Worm (Caenorhabditis elegans) whole organism, L4 larva: Measurements from ENCODE around the gene T07F10.5.

Experiments
- F49E8.2 ChIP-seq: sonication (generic microtip); optimal IDR thresholded peaks from 2 replicates; lab custom pipeline; 2016; ENCODE audit warnings: missing compliant biosample characterization, mild to moderate bottlenecking, missing genetic modification characterization, borderline replicate concordance
- Y48G9A.11 ChIP-seq: fragments of 200-800 bp; sonication (Bioruptor generic); IDR thresholded peaks from 2 replicates; pipeline ENCODE4 v1.3.6; 2022; ENCODE audit warnings: missing genetic modification reagents, missing genetic modification characterization, missing compliant biosample characterization
- ces-1 ChIP-seq: fragments of 150-350 bp; sonication (generic microtip); optimal IDR thresholded peaks from 4 replicates; lab custom pipeline; 2014; ENCODE audit warnings: missing biosample characterization, missing genetic modification reagents, missing genetic modification characterization
- daf-19 ChIP-seq: fragments of 200-800 bp; sonication (Bioruptor generic); conservative IDR thresholded peaks from 2 replicates; pipeline ENCODE4 v1.3.6; 2022; ENCODE audit warnings: missing genetic modification characterization, missing compliant biosample characterization
- lin-13 ChIP-seq: fragments of 150-350 bp; optimal IDR thresholded peaks from 2 replicates; lab custom pipeline; 2014; ENCODE audit warnings: missing biosample characterization, missing genetic modification reagents, missing genetic modification characterization
- lsy-2 ChIP-seq, 2 experiments: fragments of 150-350 bp in 1 of 2; sonication (generic microtip) in 1 of 2; optimal IDR thresholded peaks; 2 replicates each; lab custom pipeline; 2014 to 2017; ENCODE audit warnings: missing biosample characterization in 2 of 2, missing genetic modification characterization in 2 of 2
- madf-5 ChIP-seq, 2 experiments: fragments of 200-800 bp; sonication (Bioruptor generic); IDR thresholded peaks; 2 replicates each; pipeline ENCODE4 v1.3.6; 2022; ENCODE audit warnings: missing compliant biosample characterization in 2 of 2, missing genetic modification characterization in 2 of 2
- madf-9 ChIP-seq: fragments of 200-800 bp; sonication (Bioruptor generic); conservative IDR thresholded peaks from 2 replicates; pipeline ENCODE4 v1.3.6; 2022; ENCODE audit warnings: missing genetic modification reagents, missing genetic modification characterization, missing compliant biosample characterization
- nhr-111 ChIP-seq: fragments of 200-800 bp; sonication (Bioruptor generic); optimal IDR thresholded peaks from 2 replicates; lab custom pipeline; 2018; ENCODE audit warnings: mild to moderate bottlenecking, missing genetic modification characterization, missing compliant biosample characterization
- nhr-237 ChIP-seq: sonication (generic microtip); optimal IDR thresholded peaks from 2 replicates; lab custom pipeline; 2017; ENCODE audit warnings: missing biosample characterization, missing genetic modification characterization
- nhr-41 ChIP-seq: fragments of 200-800 bp; sonication (Bioruptor generic); IDR thresholded peaks from 2 replicates; pipeline ENCODE4 v1.3.6; 2022; ENCODE audit warnings: missing genetic modification reagents, missing genetic modification characterization, missing compliant biosample characterization
- skn-1 ChIP-seq: fragments of 150-350 bp; optimal IDR thresholded peaks from 2 replicates; lab custom pipeline; 2014; ENCODE audit warnings: missing biosample characterization, missing genetic modification characterization
- zfp-2 ChIP-seq: sonication (generic microtip); optimal IDR thresholded peaks from 2 replicates; lab custom pipeline; 2016; ENCODE audit warnings: mild to moderate bottlenecking, missing genetic modification characterization, missing compliant biosample characterization

DNA sequence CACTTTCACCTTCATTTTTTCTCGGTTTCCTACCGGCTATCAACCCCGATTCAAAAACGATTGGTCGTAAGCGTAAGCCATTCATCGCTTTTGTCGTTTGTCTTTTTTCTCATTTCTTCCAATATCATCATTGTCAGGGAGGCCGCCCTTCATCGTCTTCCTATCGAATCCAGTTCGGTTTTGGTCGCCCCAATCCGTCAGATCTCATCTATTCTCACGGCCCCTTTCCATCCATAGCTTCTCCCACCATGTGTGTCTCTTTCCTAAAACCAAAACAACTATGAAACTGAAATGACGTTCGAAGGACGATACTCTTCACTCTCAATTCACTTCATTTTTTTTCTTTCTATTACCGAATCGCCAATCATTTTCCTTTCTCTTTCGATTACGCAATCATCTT, 10.1 kb downstream of the T07F10.5 start:
- no peak for TF ChIP-seq F49E8.2 (tag; lab: Kevin White, UChicago)
- no peak for TF ChIP-seq zfp-2 (tag; lab: Kevin White, UChicago)
- no peak for TF ChIP-seq nhr-237
- no peak for TF ChIP-seq lsy-2 (tag; optimal IDR thresholded peaks at IDR 0.05; lab: Kevin White, UChicago)
- no peak for TF ChIP-seq madf-5 (GFP tag; IDR thresholded peaks at IDR 0.05; lab: Robert Waterston, UW)
- no peak for TF ChIP-seq Y48G9A.11 (GFP tag; lab: Robert Waterston, UW)
- TF ChIP-seq lin-13 = no peak
- no peak for TF ChIP-seq skn-1 (tag; lab: Kevin White, UChicago)
- TF ChIP-seq nhr-111 (GFP tag; lab: Kevin White, UChicago) = no peak
- no peak for TF ChIP-seq nhr-41 (GFP tag; lab: Robert Waterston, UW)
- no peak for TF ChIP-seq ces-1 (GFP tag; lab: Kevin White, UChicago)
- TF ChIP-seq daf-19 (GFP tag; lab: Robert Waterston, UW) = no peak
- no peak for TF ChIP-seq madf-9
